1 fruit fly cellular context compared by ENCODE assay signal in the genomic region with DNA sequence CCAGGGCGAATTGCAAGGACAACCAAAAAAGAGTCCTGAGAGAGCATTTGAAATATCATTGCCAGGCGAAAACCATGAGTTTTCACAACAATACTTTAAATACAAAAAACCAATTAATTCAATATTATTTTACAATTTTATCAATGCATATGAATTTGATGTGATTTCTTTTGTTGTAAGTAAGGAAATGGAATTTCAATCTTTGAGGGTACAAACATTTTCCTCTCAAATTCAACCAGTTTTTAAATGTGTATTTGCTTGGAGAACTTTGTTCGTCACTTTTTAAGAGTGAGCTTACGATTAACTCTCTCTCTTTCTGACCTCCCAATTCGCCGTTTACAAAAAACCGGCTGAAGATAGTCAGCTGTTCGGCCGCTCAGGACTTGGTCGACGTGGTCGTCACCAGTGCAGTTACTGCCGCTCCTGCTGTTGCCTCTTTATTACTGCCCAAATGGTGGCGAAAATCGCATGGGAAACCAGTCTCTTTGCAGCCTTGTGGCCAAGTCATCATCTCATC.
TF ChIP-seq lines count a peak whose summit lies in the region.

No protein-coding gene starts in this region.

TF ChIP-seq in whole organism, embryonic, 481 proteins besides CTCF, POLR2A, EP300 and RAD21 (continued from another document and continues in another):
- TF ChIP-seq CG42726 (GFP tag; IDR thresholded peaks at IDR 0.05; lab: Robert Waterston, UW; ENCODE audit: partially characterized antibody) (no peak), tin (GFP tag; optimal IDR thresholded peaks at IDR 0.05; lab: Kevin White, UChicago) (no peak), CG6689 (GFP tag; IDR thresholded peaks at IDR 0.05; lab: Robert Waterston, UW) (peak; percentile 16; the same call in 1 of the 2 replicates), trh (GFP tag; optimal IDR thresholded peaks at IDR 0.05; lab: Kevin White, UChicago) (no peak), chn (GFP tag; optimal IDR thresholded peaks at IDR 0.05; lab: Kevin White, UChicago) (no peak), jumu (GFP tag; optimal IDR thresholded peaks at IDR 0.05; lab: Kevin White, UChicago) (no peak), Elba2 (GFP tag; optimal IDR thresholded peaks at IDR 0.05; lab: Kevin White, UChicago) (no peak), Adf1 (GFP tag; IDR thresholded peaks at IDR 0.05; lab: Robert Waterston, UW) (no peak), CG17802 (tag; optimal IDR thresholded peaks at IDR 0.05; lab: Kevin White, UChicago) (no peak), CG6272 (GFP tag; IDR thresholded peaks at IDR 0.05; lab: Robert Waterston, UW) (no peak), H15 (GFP tag; IDR thresholded peaks at IDR 0.05; lab: Robert Waterston, UW) (no peak), HLH54F (GFP tag; optimal IDR thresholded peaks at IDR 0.05; lab: Kevin White, UChicago) (no peak), run (tag; optimal IDR thresholded peaks at IDR 0.05; lab: Kevin White, UChicago) (no peak), D19A (tag; optimal IDR thresholded peaks at IDR 0.05; lab: Kevin White, UChicago) (no peak), ase (GFP tag; IDR thresholded peaks at IDR 0.05; lab: Robert Waterston, UW) (0 out of 3 replicates have a peak, but pooled peaks have one; percentile 31), CG12104 (GFP tag; optimal IDR thresholded peaks at IDR 0.05; lab: Kevin White, UChicago) (peak; percentile 18), Doc2 (GFP tag; IDR thresholded peaks at IDR 0.05; lab: Robert Waterston, UW) (no peak), usp (GFP tag; optimal IDR thresholded peaks at IDR 0.05; lab: Kevin White, UChicago) (no peak), CG15514 (GFP tag; optimal IDR thresholded peaks at IDR 0.05; lab: Kevin White, UChicago) (peak; percentile 38), CG11723 (GFP tag; optimal IDR thresholded peaks at IDR 0.05; lab: Kevin White, UChicago) (no peak), MESR4 (GFP tag; optimal IDR thresholded peaks at IDR 0.05; lab: Kevin White, UChicago) (no peak), CG15479 (GFP tag; optimal IDR thresholded peaks at IDR 0.05; lab: Kevin White, UChicago) (no peak), CG13296 (GFP tag; optimal IDR thresholded peaks at IDR 0.05; lab: Kevin White, UChicago) (peak; percentile 51), emc (GFP tag; optimal IDR thresholded peaks at IDR 0.05; lab: Kevin White, UChicago) (no peak), CG17385 (GFP tag; optimal IDR thresholded peaks at IDR 0.05; lab: Kevin White, UChicago) (peak; percentile 45), Scr (GFP tag; IDR thresholded peaks at IDR 0.05; lab: Robert Waterston, UW; ENCODE audit: partially characterized antibody) (no peak), bbx (GFP tag; IDR thresholded peaks at IDR 0.05; lab: Robert Waterston, UW; ENCODE audit: partially characterized antibody) (no peak), zen2 (GFP tag; IDR thresholded peaks at IDR 0.05; lab: Robert Waterston, UW; ENCODE audit: partially characterized antibody) (no peak), CG11504 (tag; optimal IDR thresholded peaks at IDR 0.05; lab: Kevin White, UChicago) (peak; percentile 64), bigmax (GFP tag; optimal IDR thresholded peaks at IDR 0.05; lab: Kevin White, UChicago) (no peak), Dref (GFP tag; IDR thresholded peaks at IDR 0.05; lab: Robert Waterston, UW) (no peak), Dp (GFP tag; optimal IDR thresholded peaks at IDR 0.05; lab: Kevin White, UChicago) (no peak), CG2199 (GFP tag; IDR thresholded peaks at IDR 0.05; lab: Robert Waterston, UW) (no peak), Abd-B (GFP tag; optimal IDR thresholded peaks at IDR 0.05; lab: Kevin White, UChicago) (no peak), gsb-n (tag; optimal IDR thresholded peaks at IDR 0.05; lab: Kevin White, UChicago) (no peak), abd-A (tag; optimal IDR thresholded peaks at IDR 0.05; lab: Kevin White, UChicago) (no peak), wek (GFP tag; optimal IDR thresholded peaks at IDR 0.05; lab: Kevin White, UChicago) (no peak), bsh (GFP tag; optimal IDR thresholded peaks at IDR 0.05; lab: Kevin White, UChicago) (peak; percentile 6 to 19), ranshi (GFP tag; IDR thresholded peaks at IDR 0.05; lab: Robert Waterston, UW) (0 out of 2 replicates have a peak, but pooled peaks have one; percentile 33), ap (GFP tag; IDR thresholded peaks at IDR 0.05; lab: Robert Waterston, UW) (no peak), HLHmδ (GFP tag; optimal IDR thresholded peaks at IDR 0.05; lab: Kevin White, UChicago) (no peak), trem (tag; optimal IDR thresholded peaks at IDR 0.05; lab: Kevin White, UChicago) (no peak), CG12155 (GFP tag; optimal IDR thresholded peaks at IDR 0.05; lab: Kevin White, UChicago) (peak; percentile 3), Aef1 (GFP tag; IDR thresholded peaks at IDR 0.05; lab: Robert Waterston, UW) (peak; percentile 49; the same call in 2 of the 3 replicates), CG6175 (GFP tag; IDR thresholded peaks at IDR 0.05; lab: Robert Waterston, UW) (no peak), Awh (GFP tag; IDR thresholded peaks at IDR 0.05; lab: Robert Waterston, UW) (no peak), tup (GFP tag; optimal IDR thresholded peaks at IDR 0.05; lab: Kevin White, UChicago) (no peak), CG10979 (tag; optimal IDR thresholded peaks at IDR 0.05; lab: Kevin White, UChicago) (no peak), YL-1 (GFP tag; optimal IDR thresholded peaks at IDR 0.05; lab: Kevin White, UChicago) (no peak), lov (optimal IDR thresholded peaks at IDR 0.05; lab: Kevin White, UChicago) (no peak), lov (GFP tag; IDR thresholded peaks at IDR 0.05; lab: Robert Waterston, UW) (no peak), wor (GFP tag; IDR thresholded peaks at IDR 0.05; lab: Robert Waterston, UW) (0 out of 2 replicates have a peak, but pooled peaks have one; percentile 34), CG14860 (GFP tag; IDR thresholded peaks at IDR 0.05; lab: Robert Waterston, UW; ENCODE audit: partially characterized antibody) (no peak), Neu2 (GFP tag; optimal IDR thresholded peaks at IDR 0.05; lab: Kevin White, UChicago; ENCODE audit: borderline replicate concordance) (no peak), lola (GFP tag; optimal IDR thresholded peaks at IDR 0.05; lab: Kevin White, UChicago) (no peak), CG2202 (tag; optimal IDR thresholded peaks at IDR 0.05; lab: Kevin White, UChicago) (no peak), dimm (GFP tag; IDR thresholded peaks at IDR 0.05; lab: Robert Waterston, UW) (no peak), CG11696 (GFP tag; IDR thresholded peaks at IDR 0.05; lab: Robert Waterston, UW) (0 out of 2 replicates have a peak, but pooled peaks have one; percentile 23), ato (GFP tag; IDR thresholded peaks at IDR 0.05; lab: Robert Waterston, UW; ENCODE audit: partially characterized antibody) (no peak), esg (GFP tag; conservative IDR thresholded peaks at IDR 0.05; lab: Robert Waterston, UW) (peak; percentile 16; the same call in 1 of the 2 replicates), dmrt11E (tag; optimal IDR thresholded peaks at IDR 0.05; lab: Kevin White, UChicago) (no peak), ftz-f1 (GFP tag; optimal IDR thresholded peaks at IDR 0.05; lab: Kevin White, UChicago) (no peak), NC2β (GFP tag; optimal IDR thresholded peaks at IDR 0.05; lab: Kevin White, UChicago) (no peak), Rx (GFP tag; IDR thresholded peaks at IDR 0.05; lab: Robert Waterston, UW) (no peak), CG17568 (GFP tag; optimal IDR thresholded peaks at IDR 0.05; lab: Kevin White, UChicago) (no peak), slou (GFP tag; optimal IDR thresholded peaks at IDR 0.05; lab: Kevin White, UChicago) (no peak), CG18599 (GFP tag; optimal IDR thresholded peaks at IDR 0.05; lab: Kevin White, UChicago) (peak; percentile 90), seq (GFP tag; IDR thresholded peaks at IDR 0.05; lab: Robert Waterston, UW) (0 out of 2 replicates have a peak, but pooled peaks have one; percentile 13), insv (GFP tag; optimal IDR thresholded peaks at IDR 0.05; lab: Kevin White, UChicago) (no peak), sim (GFP tag; IDR thresholded peaks at IDR 0.05; lab: Robert Waterston, UW) (no peak), bowl (GFP tag; IDR thresholded peaks at IDR 0.05; lab: Robert Waterston, UW) (no peak), Myb (GFP tag; optimal IDR thresholded peaks at IDR 0.05; lab: Kevin White, UChicago) (no peak), CG2116 (GFP tag; optimal IDR thresholded peaks at IDR 0.05; lab: Kevin White, UChicago) (no peak), ara (GFP tag; IDR thresholded peaks at IDR 0.05; lab: Robert Waterston, UW) (no peak), lmd (GFP tag; IDR thresholded peaks at IDR 0.05; lab: Robert Waterston, UW) (peak; percentile 47; the same call in 1 of the 2 replicates), Mes4 (GFP tag; optimal IDR thresholded peaks at IDR 0.05; lab: Kevin White, UChicago) (no peak), Fer3 (tag; optimal IDR thresholded peaks at IDR 0.05; lab: Kevin White, UChicago) (peak; percentile 56), CG12219 (GFP tag; optimal IDR thresholded peaks at IDR 0.05; lab: Kevin White, UChicago) (peak; percentile 16), CG5180 (GFP tag; optimal IDR thresholded peaks at IDR 0.05; lab: Kevin White, UChicago) (no peak), CG12391 (tag; optimal IDR thresholded peaks at IDR 0.05; lab: Kevin White, UChicago) (peak; percentile 41), CG31441 (GFP tag; IDR thresholded peaks at IDR 0.05; lab: Robert Waterston, UW) (no peak), CG4730 (GFP tag; IDR thresholded peaks at IDR 0.05; lab: Robert Waterston, UW) (no peak), CG10366 (GFP tag; IDR thresholded peaks at IDR 0.05; lab: Robert Waterston, UW) (no peak), CG14050 (GFP tag; IDR thresholded peaks at IDR 0.05; lab: Robert Waterston, UW) (0 out of 3 replicates have a peak, but pooled peaks have one; percentile 38), CG5953 (GFP tag; IDR thresholded peaks at IDR 0.05; lab: Robert Waterston, UW) (no peak), cad (GFP tag; optimal IDR thresholded peaks at IDR 0.05; lab: Kevin White, UChicago) (no peak), MBD-R2 (GFP tag; IDR thresholded peaks at IDR 0.05; lab: Robert Waterston, UW) (no peak; the same call in 1 of the 2 replicates), zen (tag; optimal IDR thresholded peaks at IDR 0.05; lab: Kevin White, UChicago) (no peak), CG14014 (GFP tag; IDR thresholded peaks at IDR 0.05; lab: Robert Waterston, UW) (0 out of 2 replicates have a peak, but pooled peaks have one; percentile 43), CG10565 (GFP tag; optimal IDR thresholded peaks at IDR 0.05; lab: Kevin White, UChicago) (no peak), cwo (GFP tag; optimal IDR thresholded peaks at IDR 0.05; lab: Kevin White, UChicago) (peak; percentile 66), CG9609 (GFP tag; optimal IDR thresholded peaks at IDR 0.05; lab: Kevin White, UChicago) (no peak), Meics (GFP tag; optimal IDR thresholded peaks at IDR 0.05; lab: Kevin White, UChicago) (peak; percentile 69), lab (GFP tag; optimal IDR thresholded peaks at IDR 0.05; lab: Kevin White, UChicago) (peak; percentile 77), CG17328 (GFP tag; IDR thresholded peaks at IDR 0.05; lab: Robert Waterston, UW) (peak; percentile 10; the same call in 1 of the 2 replicates), CG6765 (GFP tag; optimal IDR thresholded peaks at IDR 0.05; lab: Kevin White, UChicago) (peak; percentile 32), CG8388 (GFP tag; optimal IDR thresholded peaks at IDR 0.05; lab: Kevin White, UChicago) (no peak), CG31388 (GFP tag; optimal IDR thresholded peaks at IDR 0.05; lab: Kevin White, UChicago) (no peak), CG3407 (GFP tag; optimal IDR thresholded peaks at IDR 0.05; lab: Kevin White, UChicago) (no peak), CG9876 (GFP tag; optimal IDR thresholded peaks at IDR 0.05; lab: Kevin White, UChicago) (no peak), CG30020 (tag; optimal IDR thresholded peaks at IDR 0.05; lab: Kevin White, UChicago) (no peak), Stat92E (GFP tag; optimal IDR thresholded peaks at IDR 0.05; lab: Kevin White, UChicago) (no peak), Trl (optimal IDR thresholded peaks at IDR 0.05; lab: Kevin White, UChicago) (peak; percentile 31 to 66), Trl (GFP tag; optimal IDR thresholded peaks at IDR 0.05; lab: Kevin White, UChicago) (no peak), ci (GFP tag; IDR thresholded peaks at IDR 0.05; lab: Robert Waterston, UW) (peak; percentile 62; the same call in 1 of the 3 replicates), nerfin-2 (GFP tag; IDR thresholded peaks at IDR 0.05; lab: Robert Waterston, UW; ENCODE audit: partially characterized antibody) (no peak), CG7987 (GFP tag; optimal IDR thresholded peaks at IDR 0.05; lab: Kevin White, UChicago) (no peak), ab (GFP tag; optimal IDR thresholded peaks at IDR 0.05; lab: Kevin White, UChicago) (no peak), CG4854 (GFP tag; optimal IDR thresholded peaks at IDR 0.05; lab: Kevin White, UChicago) (no peak), scrt (GFP tag; optimal IDR thresholded peaks at IDR 0.05; lab: Kevin White, UChicago) (peak; percentile 38), Dfd (GFP tag; optimal IDR thresholded peaks at IDR 0.05; lab: Kevin White, UChicago) (no peak), HLH3B (GFP tag; IDR thresholded peaks at IDR 0.05; lab: Robert Waterston, UW) (peak; percentile 67), sna (GFP tag; IDR thresholded peaks at IDR 0.05; lab: Robert Waterston, UW; ENCODE audit: partially characterized antibody) (no peak), bcd (GFP tag; optimal IDR thresholded peaks at IDR 0.05; lab: Kevin White, UChicago) (peak; percentile 35), CG12659 (GFP tag; optimal IDR thresholded peaks at IDR 0.05; lab: Kevin White, UChicago) (peak; percentile 49), crp (GFP tag; optimal IDR thresholded peaks at IDR 0.05; lab: Kevin White, UChicago) (no peak), Fer1 (GFP tag; optimal IDR thresholded peaks at IDR 0.05; lab: Kevin White, UChicago) (peak; percentile 77), cas (GFP tag; IDR thresholded peaks at IDR 0.05; lab: Robert Waterston, UW) (no peak), CG4424 (GFP tag; optimal IDR thresholded peaks at IDR 0.05; lab: Kevin White, UChicago) (peak; percentile 6), CG11560 (tag; IDR thresholded peaks at IDR 0.05; lab: Robert Waterston, UW) (no peak), rib (GFP tag; IDR thresholded peaks at IDR 0.05; lab: Robert Waterston, UW) (no peak), gt (GFP tag; IDR thresholded peaks at IDR 0.05; lab: Robert Waterston, UW) (no peak), CG1792 (GFP tag; optimal IDR thresholded peaks at IDR 0.05; lab: Kevin White, UChicago) (no peak), eyg (GFP tag; optimal IDR thresholded peaks at IDR 0.05; lab: Kevin White, UChicago) (no peak), knrl (GFP tag; IDR thresholded peaks at IDR 0.05; lab: Robert Waterston, UW; ENCODE audit: partially characterized antibody) (no peak), psq (GFP tag; optimal IDR thresholded peaks at IDR 0.05; lab: Kevin White, UChicago) (no peak), CG2889 (GFP tag; IDR thresholded peaks at IDR 0.05; lab: Robert Waterston, UW) (no peak)
